Worm (Caenorhabditis elegans): ENCODE results near the gene C52B9.8.
"Not testable (repeated sequence)": the region's sequence is repeated elsewhere in the genome, so short reads cannot be mapped to it uniquely, and the experiment has no call there.

The C52B9.8 gene

DNA sequence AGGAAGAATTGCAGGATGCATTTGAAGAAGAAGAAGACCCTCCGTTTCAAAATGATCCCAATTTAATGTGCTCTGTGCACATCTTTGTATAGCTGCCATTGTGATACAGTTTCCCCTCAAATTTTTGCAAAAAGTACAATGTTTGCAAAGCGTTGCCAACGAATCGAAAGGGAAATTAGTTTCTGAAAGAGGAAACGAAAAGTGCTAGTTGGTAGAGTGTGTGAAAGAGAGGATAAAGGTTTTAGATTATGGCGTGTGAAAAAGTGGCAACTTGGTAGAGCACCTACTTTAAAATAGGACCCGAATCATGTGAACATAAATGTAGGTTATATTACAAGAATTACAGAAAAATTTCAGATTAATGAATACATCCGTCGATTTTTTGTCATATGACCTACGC lies at the start of gene C52B9.8:
Gene C52B9.8, minus strand, starts transcription at position 101 of the 400 bp plus-strand sequence.
- TF ChIP-seq W03F9.2 (tag; optimal IDR thresholded peaks at IDR 0.05) (no peak), dao-5 (tag; optimal IDR thresholded peaks at IDR 0.05) (no peak), him-1 (tag; optimal IDR thresholded peaks at IDR 0.05) (no peak)

DNA sequence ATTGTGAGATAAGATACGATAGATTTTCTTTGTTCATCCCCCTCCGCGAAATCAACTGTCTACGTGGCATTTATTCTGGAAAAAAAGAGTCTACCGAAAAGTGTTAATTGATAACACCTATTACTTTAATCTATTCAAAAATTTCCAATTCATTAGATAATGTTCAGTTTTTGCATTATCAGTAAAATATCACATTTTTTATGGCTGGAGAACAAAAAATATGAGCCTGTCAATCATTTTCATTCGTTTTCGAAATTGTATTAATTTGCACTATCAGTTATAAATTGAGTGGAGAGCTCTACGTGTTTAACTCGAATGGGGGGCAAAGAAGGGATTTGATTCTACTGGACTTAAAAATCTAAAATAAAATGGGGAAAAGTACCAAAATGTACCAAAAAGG lies 47.5 kb upstream of the C52B9.8 start:
- TF ChIP-seq him-1 (tag; optimal IDR thresholded peaks at IDR 0.05) (no peak), W03F9.2 (tag; optimal IDR thresholded peaks at IDR 0.05) (no peak), dao-5 (tag; optimal IDR thresholded peaks at IDR 0.05) (no peak)

DNA sequence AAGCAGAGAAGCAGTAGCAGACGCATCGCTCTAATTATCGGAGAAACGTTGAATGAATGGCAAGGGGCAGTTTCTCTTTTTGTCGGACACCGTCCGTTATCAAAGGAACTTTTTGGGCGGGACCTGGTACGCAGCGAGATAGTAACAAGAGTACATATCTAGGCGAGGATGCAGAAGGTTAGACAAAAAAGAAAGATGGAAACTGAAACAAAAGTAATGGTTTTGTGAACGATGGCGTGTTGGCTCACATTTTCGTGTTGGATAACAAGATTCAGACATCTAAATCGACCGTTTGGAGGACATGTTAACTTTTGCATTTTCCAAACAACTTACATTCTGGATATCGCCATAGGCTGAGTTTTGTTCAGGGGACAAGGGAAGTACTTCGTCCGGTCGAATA lies 45.9 kb upstream of the C52B9.8 start, which contains the start of gene F14H12.6:
Gene F14H12.6, minus strand, starts transcription at position 101 of the 400 bp plus-strand sequence.
- no peak for TF ChIP-seq dao-5 (tag; optimal IDR thresholded peaks at IDR 0.05)
- TF ChIP-seq him-1 (tag; optimal IDR thresholded peaks at IDR 0.05) = no peak
- TF ChIP-seq W03F9.2 (tag; optimal IDR thresholded peaks at IDR 0.05) = no peak

DNA sequence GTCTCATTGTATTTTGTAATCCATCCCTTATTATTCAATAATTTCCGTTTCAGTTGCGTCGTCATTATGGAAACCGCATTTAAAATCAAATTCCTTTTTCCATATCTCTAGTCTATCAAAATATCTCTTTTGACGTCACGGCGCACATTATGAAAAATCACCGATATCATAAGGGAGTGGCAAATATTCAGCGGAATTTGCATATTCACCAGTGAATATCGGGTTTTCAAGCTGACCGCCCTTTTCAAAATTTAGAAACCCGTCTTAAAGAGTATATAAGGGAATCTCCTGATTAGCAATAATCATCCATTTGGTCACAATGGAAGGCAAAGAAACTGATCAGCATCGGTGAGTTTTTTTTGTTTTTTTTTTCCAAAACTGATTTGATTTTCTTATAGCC lies 41.8 kb upstream of the C52B9.8 start, which contains the start of gene col-165:
Gene col-165, plus strand, starts transcription at position 301 of the 400 bp plus-strand sequence.
- TF ChIP-seq him-1 (tag; optimal IDR thresholded peaks at IDR 0.05) (no peak), dao-5 (tag; optimal IDR thresholded peaks at IDR 0.05) (no peak), W03F9.2 (tag; optimal IDR thresholded peaks at IDR 0.05) (no peak)

DNA sequence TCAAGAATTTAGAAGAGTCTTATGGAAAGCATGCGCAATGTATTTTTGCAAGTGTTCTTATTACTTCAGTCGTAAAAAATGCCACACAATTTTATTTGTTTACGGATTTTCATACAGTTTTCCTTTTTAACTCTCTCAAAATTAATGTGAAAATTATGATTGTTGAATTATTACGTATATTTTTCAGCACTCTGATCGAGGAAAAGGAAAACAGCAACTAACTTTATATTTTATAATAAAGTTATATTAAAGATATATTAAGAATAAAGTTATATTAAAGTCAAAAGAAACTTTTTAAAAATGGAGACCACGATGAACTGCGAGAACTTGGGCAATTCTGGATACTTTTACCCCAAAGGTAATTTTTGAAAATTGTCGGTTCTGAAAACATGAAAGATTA lies 38.6 kb upstream of the C52B9.8 start, which contains the start of gene F14H12.2:
Gene F14H12.2, plus strand, starts transcription at position 301 of the 400 bp plus-strand sequence.
- TF ChIP-seq dao-5 (tag; optimal IDR thresholded peaks at IDR 0.05) = no peak
- TF ChIP-seq him-1 (tag; optimal IDR thresholded peaks at IDR 0.05) = no peak
- TF ChIP-seq W03F9.2 (tag; optimal IDR thresholded peaks at IDR 0.05) = no peak

DNA sequence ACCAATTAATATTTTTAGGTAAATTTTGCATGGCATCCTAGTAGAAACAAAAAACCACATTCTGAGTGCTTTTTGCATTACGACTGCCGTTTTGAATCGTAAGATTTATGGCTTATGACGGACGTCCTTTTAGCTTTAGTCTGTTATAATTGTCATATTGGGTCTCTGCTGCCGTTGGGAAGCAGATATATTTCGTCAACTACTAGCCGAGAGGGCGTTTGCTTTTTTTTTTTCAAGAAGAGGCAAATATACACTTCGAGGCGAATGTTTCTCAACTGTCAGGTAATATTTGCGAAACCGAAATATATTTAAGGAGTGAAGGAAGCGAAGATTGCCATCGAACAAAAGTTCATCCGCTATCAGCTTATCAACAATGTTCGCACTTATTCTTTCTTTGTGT lies 32.3 kb upstream of the C52B9.8 start, which contains the start of gene F14H12.3:
Gene F14H12.3, plus strand, starts transcription at position 301 of the 400 bp plus-strand sequence.
- TF ChIP-seq W03F9.2 (tag; optimal IDR thresholded peaks at IDR 0.05) (no peak), him-1 (tag; optimal IDR thresholded peaks at IDR 0.05) (no peak), dao-5 (tag; optimal IDR thresholded peaks at IDR 0.05) (no peak)

DNA sequence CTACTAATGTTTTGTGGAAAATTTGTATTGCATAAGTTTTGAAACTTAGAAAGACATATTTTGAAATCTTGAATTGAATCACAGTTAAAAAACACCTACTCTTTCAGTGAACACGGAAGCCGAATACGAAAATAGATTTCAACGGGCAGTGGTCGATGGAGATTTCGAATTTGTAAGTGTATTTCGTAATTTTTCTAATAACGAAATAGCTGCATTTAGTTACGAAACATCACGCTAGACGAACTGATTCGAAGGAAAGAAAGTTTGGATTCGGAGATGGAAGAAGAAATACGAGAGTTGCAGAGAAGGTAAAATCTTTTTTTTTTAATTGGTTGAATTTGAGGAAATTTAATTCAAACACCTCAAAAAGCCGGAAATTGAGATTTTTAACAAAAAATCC lies 31.2 kb upstream of the C52B9.8 start:
- TF ChIP-seq W03F9.2 (tag; optimal IDR thresholded peaks at IDR 0.05) = no peak
- no peak for TF ChIP-seq him-1 (tag; optimal IDR thresholded peaks at IDR 0.05)
- TF ChIP-seq dao-5 (tag; optimal IDR thresholded peaks at IDR 0.05) = no peak

DNA sequence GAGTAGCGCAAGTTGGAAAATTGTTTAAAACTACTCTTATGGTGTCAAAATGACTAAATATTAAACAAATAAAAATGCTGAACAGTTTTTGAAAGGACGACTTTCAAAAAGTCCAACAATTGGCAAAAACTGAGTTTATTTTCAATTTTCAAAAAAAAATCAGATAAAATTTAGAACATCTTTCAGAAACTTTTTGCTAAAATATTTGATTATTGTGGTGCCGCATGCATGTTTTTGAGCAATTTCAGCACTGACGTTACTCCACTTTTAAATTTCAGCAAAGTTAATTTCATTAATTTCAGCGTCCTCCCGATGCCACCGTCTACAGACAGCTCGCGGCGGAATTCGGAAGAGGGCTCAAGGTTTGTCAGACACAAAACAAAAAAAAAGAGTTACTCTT lies 27.8 kb upstream of the C52B9.8 start, which contains the start of gene cst-1:
Gene cst-1, plus strand, starts transcription at position 301 of the 400 bp plus-strand sequence.
- not testable (repeated sequence) for TF ChIP-seq W03F9.2, him-1, dao-5 (tag; optimal IDR thresholded peaks at IDR 0.05)

DNA sequence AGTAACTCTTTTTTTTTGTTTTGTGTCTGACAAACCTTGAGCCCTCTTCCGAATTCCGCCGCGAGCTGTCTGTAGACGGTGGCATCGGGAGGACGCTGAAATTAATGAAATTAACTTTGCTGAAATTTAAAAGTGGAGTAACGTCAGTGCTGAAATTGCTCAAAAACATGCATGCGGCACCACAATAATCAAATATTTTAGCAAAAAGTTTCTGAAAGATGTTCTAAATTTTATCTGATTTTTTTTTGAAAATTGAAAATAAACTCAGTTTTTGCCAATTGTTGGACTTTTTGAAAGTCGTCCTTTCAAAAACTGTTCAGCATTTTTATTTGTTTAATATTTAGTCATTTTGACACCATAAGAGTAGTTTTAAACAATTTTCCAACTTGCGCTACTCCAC lies 24.4 kb upstream of the C52B9.8 start, which contains the start of gene cst-2:
Gene cst-2, minus strand, starts transcription at position 101 of the 400 bp plus-strand sequence.
- TF ChIP-seq him-1, dao-5, W03F9.2 (tag; optimal IDR thresholded peaks at IDR 0.05): not testable (repeated sequence)

DNA sequence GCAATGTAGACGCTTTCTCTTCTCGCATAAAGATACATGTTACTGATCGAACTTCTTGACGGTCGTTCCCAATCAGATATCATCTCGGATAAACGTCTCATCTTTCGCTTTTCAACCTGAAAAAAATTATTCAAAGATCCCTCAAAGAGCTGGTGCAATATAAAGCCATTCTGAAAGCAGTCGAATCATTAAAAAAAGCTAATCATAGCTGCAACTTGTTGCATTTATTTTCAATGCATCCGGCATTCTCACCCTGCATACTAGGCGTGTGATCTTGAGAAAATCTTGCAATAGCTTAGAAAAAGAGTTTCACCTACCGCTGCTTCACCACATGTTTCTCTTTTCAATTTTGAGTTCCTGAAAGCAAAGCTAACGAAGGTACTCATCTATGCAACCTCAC lies 20.7 kb upstream of the C52B9.8 start, which contains the start of gene C24A8.6:
Gene C24A8.6, minus strand, starts transcription at position 101 of the 400 bp plus-strand sequence.
- TF ChIP-seq him-1, dao-5, W03F9.2 (tag; optimal IDR thresholded peaks at IDR 0.05): not testable (repeated sequence)

DNA sequence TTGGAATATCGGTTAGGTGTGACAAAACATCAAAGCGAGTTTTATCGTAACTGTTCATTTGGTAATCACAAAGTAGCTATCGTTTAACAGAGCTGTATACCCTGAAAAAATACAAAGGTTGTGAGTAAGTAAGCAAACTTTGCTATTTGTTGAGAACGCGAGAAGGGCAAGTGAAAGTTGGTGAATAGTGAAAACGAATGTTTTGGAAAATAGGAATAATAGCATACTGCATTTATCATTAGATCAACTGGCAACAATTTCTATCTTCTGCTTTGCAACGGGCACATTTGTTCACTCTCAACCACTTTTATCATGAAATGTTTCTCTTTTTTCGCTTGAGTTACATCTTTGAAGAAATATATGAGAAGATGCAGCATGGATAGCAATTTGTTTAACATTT lies 17.2 kb upstream of the C52B9.8 start, which contains the start of gene C24A8.5:
Gene C24A8.5, minus strand, starts transcription at position 101 of the 400 bp plus-strand sequence.
- TF ChIP-seq him-1 (tag; optimal IDR thresholded peaks at IDR 0.05) = no peak
- TF ChIP-seq W03F9.2 (tag; optimal IDR thresholded peaks at IDR 0.05) = no peak
- TF ChIP-seq dao-5 (tag; optimal IDR thresholded peaks at IDR 0.05) = no peak

DNA sequence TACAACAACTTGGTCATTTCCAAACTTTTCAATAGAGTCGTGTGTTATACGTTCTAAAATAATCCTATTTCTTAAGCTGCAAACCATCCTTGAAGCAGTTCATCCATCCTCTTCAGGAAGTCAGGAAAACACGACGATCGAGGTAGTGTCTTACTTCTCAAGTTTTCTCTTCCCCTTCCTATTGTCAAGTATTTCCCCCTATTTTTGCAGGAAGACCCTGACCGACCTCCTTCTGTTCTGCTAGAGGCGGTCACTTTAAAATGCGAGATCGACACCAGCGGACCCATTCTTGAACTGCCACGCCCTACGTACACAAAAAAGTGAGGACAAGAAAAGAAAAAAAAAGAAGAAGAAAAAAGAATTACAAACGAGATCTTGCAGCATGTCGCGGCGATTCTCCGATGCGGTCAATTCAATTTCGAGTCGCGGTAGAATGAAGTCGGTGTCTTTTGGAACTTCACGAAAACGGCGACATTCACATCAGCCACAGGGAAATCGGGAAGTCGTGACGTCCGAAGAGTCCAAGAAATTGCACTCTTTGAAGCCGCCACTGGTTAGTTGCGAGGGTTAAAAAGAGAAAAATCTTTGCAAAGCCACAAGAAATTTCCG lies 11.4 kb upstream of the C52B9.8 start:
- no peak for TF ChIP-seq dao-5 (tag; optimal IDR thresholded peaks at IDR 0.05)
- no peak for TF ChIP-seq him-1 (tag; optimal IDR thresholded peaks at IDR 0.05)
- TF ChIP-seq W03F9.2 (tag; optimal IDR thresholded peaks at IDR 0.05) = no peak

DNA sequence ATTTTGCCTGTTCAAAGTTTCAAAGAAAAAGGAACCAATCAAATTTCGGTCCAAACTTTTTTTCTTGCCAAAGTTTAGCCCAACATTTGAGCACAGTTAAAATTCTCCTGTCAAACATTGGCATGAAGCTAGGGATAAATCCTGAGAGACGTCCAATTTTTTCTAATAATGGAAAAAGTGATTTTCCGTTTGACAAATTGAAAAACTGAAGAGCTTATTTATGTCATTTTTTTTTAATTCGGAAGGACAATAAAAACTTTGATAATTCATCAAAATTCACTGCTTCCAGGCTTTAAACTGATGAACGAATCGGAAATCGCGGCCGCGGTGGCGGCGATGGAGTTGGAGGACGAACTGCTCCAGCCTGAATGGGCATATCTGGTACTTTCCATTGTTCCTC lies 9.0 kb upstream of the C52B9.8 start, which contains the start of gene dop-6:
Gene dop-6, plus strand, starts transcription at position 301 of the 400 bp plus-strand sequence.
- no peak for TF ChIP-seq him-1 (tag; optimal IDR thresholded peaks at IDR 0.05)
- TF ChIP-seq dao-5 (tag; optimal IDR thresholded peaks at IDR 0.05) = no peak

DNA sequence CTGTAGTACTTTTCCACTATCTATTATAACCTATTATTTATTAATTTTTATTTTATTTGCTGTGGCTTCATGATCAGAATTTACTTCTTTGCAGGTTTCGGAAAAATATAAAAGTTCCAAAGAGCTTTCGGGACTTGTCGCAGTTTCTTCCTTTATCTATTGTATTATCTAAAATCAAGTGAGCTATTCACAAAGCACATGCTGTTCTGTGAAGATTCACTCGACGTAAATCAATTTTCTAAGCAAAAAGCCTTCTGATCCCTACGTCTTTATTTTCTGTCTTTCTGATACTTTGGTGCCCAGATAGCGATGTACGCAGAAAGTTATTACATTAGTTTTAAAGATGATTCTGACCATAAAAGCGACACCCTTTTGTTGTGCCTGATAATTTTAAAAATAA lies 5.5 kb upstream of the C52B9.8 start:
- TF ChIP-seq him-1 (tag; optimal IDR thresholded peaks at IDR 0.05) (no peak), W03F9.2 (tag; optimal IDR thresholded peaks at IDR 0.05) (no peak), dao-5 (tag; optimal IDR thresholded peaks at IDR 0.05) (no peak)

Measured in whole organism, L4/young adult.